Fruit fly (Drosophila melanogaster): ENCODE measurements around the gene eloF.

The eloF gene

DNA sequence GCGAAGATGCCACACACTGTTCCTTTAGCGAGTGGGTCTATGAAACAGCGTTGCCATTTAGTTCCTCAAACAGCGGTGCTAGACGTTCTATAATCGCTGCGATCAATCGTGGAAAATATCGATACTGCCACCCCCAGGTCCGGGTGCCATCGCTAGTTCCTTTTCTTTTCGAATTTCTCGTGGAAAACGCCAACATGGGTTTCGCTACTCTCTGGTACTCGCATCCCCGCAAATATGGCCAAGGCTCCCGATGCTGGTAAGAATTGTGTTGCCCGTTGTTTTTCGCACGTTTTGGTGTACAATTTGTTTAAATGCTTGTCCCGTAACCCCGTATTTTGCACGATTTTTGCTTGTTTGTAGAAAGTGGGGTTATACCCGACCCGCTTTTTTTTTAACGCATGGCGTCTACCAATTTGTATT lies 36.0 kb upstream of the eloF start, which contains the start of gene RpS29:
TSS of gene RpS29 (plus strand) at position 102 of the 420 bp plus-strand sequence.
- TF ChIP-seq ss (GFP tag; optimal IDR thresholded peaks at IDR 0.05) (peak; percentile 38 to 71), CG6163 (GFP tag; IDR thresholded peaks at IDR 0.05) (peak; percentile 53; the same call in 2 of the 3 replicates), CG31627 (GFP tag; optimal IDR thresholded peaks at IDR 0.05) (peak; percentile 76), CG4318 (GFP tag; optimal IDR thresholded peaks at IDR 0.05) (no peak), CG9139 (GFP tag; optimal IDR thresholded peaks at IDR 0.05) (peak; percentile 34), CG11294 (GFP tag; IDR thresholded peaks at IDR 0.05) (no peak), CG3032 (tag; optimal IDR thresholded peaks at IDR 0.05) (peak; percentile 47), Met (GFP tag; optimal IDR thresholded peaks at IDR 0.05) (no peak), Eip75B (GFP tag; optimal IDR thresholded peaks at IDR 0.05) (peak; percentile 57), CG8119 (GFP tag; IDR thresholded peaks at IDR 0.05) (no peak), CG10631 (GFP tag; optimal IDR thresholded peaks at IDR 0.05) (peak; percentile 36), Hr4 (GFP tag; optimal IDR thresholded peaks at IDR 0.05) (peak; percentile 22), achi (GFP tag; optimal IDR thresholded peaks at IDR 0.05) (peak; percentile 29), CG32006 (GFP tag; optimal IDR thresholded peaks at IDR 0.05) (no peak), Lpt (GFP tag; optimal IDR thresholded peaks at IDR 0.05) (no peak), CG6854 (GFP tag; optimal IDR thresholded peaks at IDR 0.05) (peak; percentile 74), Sox15 (GFP tag; optimal IDR thresholded peaks at IDR 0.05) (peak; percentile 33), CG15336 (GFP tag; IDR thresholded peaks at IDR 0.05) (no peak), acj6 (GFP tag; optimal IDR thresholded peaks at IDR 0.05) (peak; percentile 55), CG34406 (GFP tag; optimal IDR thresholded peaks at IDR 0.05) (peak; percentile 8), vri (GFP tag; optimal IDR thresholded peaks at IDR 0.05) (peak; percentile 32), CG7368 (GFP tag; optimal IDR thresholded peaks at IDR 0.05) (peak; percentile 49), CG10669 (GFP tag; optimal IDR thresholded peaks at IDR 0.05) (peak; percentile 10), CG6808 (GFP tag; optimal IDR thresholded peaks at IDR 0.05) (peak; percentile 42), Sox14 (GFP tag; optimal IDR thresholded peaks at IDR 0.05) (peak; percentile 62), CG3919 (GFP tag; optimal IDR thresholded peaks at IDR 0.05) (peak; percentile 73), svp (GFP tag) (peak; percentile 67), Blimp-1 (GFP tag; optimal IDR thresholded peaks at IDR 0.05) (peak; percentile 39), CG11902 (GFP tag; optimal IDR thresholded peaks at IDR 0.05) (peak; percentile 26), net (GFP tag; optimal IDR thresholded peaks at IDR 0.05) (peak; percentile 34), Hr38 (GFP tag; optimal IDR thresholded peaks at IDR 0.05) (peak; percentile 4), Ets96B (tag; optimal IDR thresholded peaks at IDR 0.05) (no peak), topi (GFP tag; optimal IDR thresholded peaks at IDR 0.05) (peak; percentile 76), dac (GFP tag; optimal IDR thresholded peaks at IDR 0.05) (no peak), lz (GFP tag; optimal IDR thresholded peaks at IDR 0.05) (peak; percentile 70), fkh (GFP tag; optimal IDR thresholded peaks at IDR 0.05) (no peak), cyc (GFP tag; optimal IDR thresholded peaks at IDR 0.05) (peak; percentile 73), pdm3 (GFP tag; optimal IDR thresholded peaks at IDR 0.05) (peak; percentile 55), CG8319 (GFP tag; optimal IDR thresholded peaks at IDR 0.05) (no peak), Eip78C (GFP tag) (peak; percentile 79), eg (GFP tag; IDR thresholded peaks at IDR 0.05) (0 out of 3 replicates have a peak, but pooled peaks have one; percentile 44), dsx (GFP tag; optimal IDR thresholded peaks at IDR 0.05; ENCODE audit: poor library complexity, severe bottlenecking) (peak; percentile 5), fd59A (GFP tag; optimal IDR thresholded peaks at IDR 0.05) (no peak), Sox102F (GFP tag; optimal IDR thresholded peaks at IDR 0.05) (peak; percentile 50), CG16779 (tag; optimal IDR thresholded peaks at IDR 0.05) (no peak), Gug (GFP tag; IDR thresholded peaks at IDR 0.05) (no peak), Ets21C (GFP tag; optimal IDR thresholded peaks at IDR 0.05) (no peak), salr (GFP tag; optimal IDR thresholded peaks at IDR 0.05) (peak in 1 of 2 experiments; percentile 58), CG6276 (GFP tag; optimal IDR thresholded peaks at IDR 0.05) (no peak), CG1621 (tag; optimal IDR thresholded peaks at IDR 0.05) (peak; percentile 72), CG6792 (GFP tag; optimal IDR thresholded peaks at IDR 0.05) (peak; percentile 38), Hr39 (GFP tag; optimal IDR thresholded peaks at IDR 0.05) (peak; percentile 65)
